Worm (Caenorhabditis elegans) whole organism, L1 larva: ENCODE data around the gene ceh-86.

Experiments
- C04F5.9 ChIP-seq: sonication (generic microtip); optimal IDR thresholded peaks from 2 replicates; lab custom pipeline; 2016; ENCODE audit warnings: missing genetic modification characterization, missing compliant biosample characterization
- F16B12.6 ChIP-seq: fragments of 150-350 bp; optimal IDR thresholded peaks from 2 replicates; lab custom pipeline; 2014; ENCODE audit warnings: missing biosample characterization, missing genetic modification characterization
- aha-1 ChIP-seq: fragments of 150-350 bp; optimal IDR thresholded peaks from 2 replicates; lab custom pipeline; 2014; ENCODE audit warnings: missing biosample characterization, missing genetic modification characterization
- alr-1 ChIP-seq: fragments of 200-800 bp; sonication (Bioruptor generic); optimal IDR thresholded peaks from 2 replicates; lab custom pipeline; 2018; ENCODE audit warnings: borderline replicate concordance, mild to moderate bottlenecking, missing genetic modification characterization, missing compliant biosample characterization
- ceh-82 ChIP-seq, 3 experiments: fragments of 150-350 bp in 1 of 3; sonication (generic microtip) in 2 of 3; optimal IDR thresholded peaks; 2 replicates each; lab custom pipeline; 2014 to 2017; ENCODE audit warnings: missing biosample characterization in 3 of 3, missing genetic modification characterization in 3 of 3
- ceh-88 ChIP-seq: fragments of 200-800 bp; sonication (Bioruptor generic); IDR thresholded peaks from 2 replicates; pipeline ENCODE4 v1.3.6; 2022; ENCODE audit warnings: missing genetic modification characterization, missing compliant biosample characterization
- ceh-90 ChIP-seq: sonication (generic microtip); optimal IDR thresholded peaks from 2 replicates; lab custom pipeline; 2016; ENCODE audit warnings: missing genetic modification characterization, missing compliant biosample characterization
- ces-1 ChIP-seq: fragments of 150-350 bp; optimal IDR thresholded peaks from 2 replicates; lab custom pipeline; 2014; ENCODE audit warnings: missing biosample characterization, missing genetic modification reagents, missing genetic modification characterization
- egl-13 ChIP-seq: sonication (generic microtip); optimal IDR thresholded peaks from 2 replicates; lab custom pipeline; 2016; ENCODE audit warnings: missing genotype, missing genetic modification reagents, missing genetic modification characterization, missing compliant biosample characterization
- elt-2 ChIP-seq: sonication (generic microtip); optimal IDR thresholded peaks from 2 replicates; lab custom pipeline; 2016; ENCODE audit warnings: missing genetic modification characterization, mild to moderate bottlenecking, inconsistent platforms, missing compliant biosample characterization, missing genetic modification reagents
- elt-3 ChIP-seq, 6 experiments: fragments of 150-350 bp in 1 of 6; sonication (generic microtip); optimal IDR thresholded peaks; 2 replicates each; lab custom pipeline; 2017 to 2018; ENCODE audit warnings: missing biosample characterization in 6 of 6, missing genetic modification characterization in 6 of 6, inconsistent platforms in 1 of 6
- fos-1 ChIP-seq: fragments of 150-350 bp; optimal IDR thresholded peaks from 2 replicates; lab custom pipeline; 2014; ENCODE audit warnings: missing biosample characterization, missing genetic modification characterization
- grh-1 ChIP-seq: fragments of 200-800 bp; sonication (Bioruptor generic); IDR thresholded peaks from 2 replicates; pipeline ENCODE4 v1.3.6; 2022; ENCODE audit warnings: missing genetic modification reagents, missing genetic modification characterization, missing compliant biosample characterization
- hlh-17 ChIP-seq: fragments of 200-800 bp; sonication (Bioruptor generic); optimal IDR thresholded peaks from 2 replicates; lab custom pipeline; 2018; ENCODE audit warnings: missing genetic modification characterization, mild to moderate bottlenecking, missing compliant biosample characterization, moderate library complexity, borderline replicate concordance
- irx-1 ChIP-seq: sonication (generic microtip); optimal IDR thresholded peaks from 2 replicates; lab custom pipeline; 2016; ENCODE audit warnings: missing genetic modification characterization, missing compliant biosample characterization
- isw-1 ChIP-seq: fragments of 200-800 bp; sonication (Bioruptor generic); IDR thresholded peaks from 2 replicates; pipeline ENCODE4 v1.3.6; 2022; ENCODE audit warnings: missing genetic modification characterization, missing compliant biosample characterization
- lin-13 ChIP-seq: fragments of 150-350 bp; optimal IDR thresholded peaks from 2 replicates; lab custom pipeline; 2014; ENCODE audit warnings: missing biosample characterization, missing genetic modification reagents, missing genetic modification characterization
- lin-35 ChIP-seq, 2 experiments: fragments of 150-350 bp; optimal IDR thresholded peaks; 2 replicates each; lab custom pipeline; 2014; ENCODE audit warnings: missing biosample characterization in 2 of 2, missing genetic modification characterization in 2 of 2, missing genetic modification reagents in 2 of 2
- lsy-2 ChIP-seq, 2 experiments: fragments of 150-350 bp; optimal IDR thresholded peaks; 2 replicates each; lab custom pipeline; 2014; ENCODE audit warnings: missing biosample characterization in 2 of 2, missing genetic modification characterization in 2 of 2
- mdl-1 ChIP-seq, 2 experiments: fragments of 150-350 bp; optimal IDR thresholded peaks; 2 replicates each; lab custom pipeline; 2014 to 2017; ENCODE audit warnings: missing biosample characterization in 2 of 2, missing genetic modification characterization in 2 of 2, inconsistent platforms in 1 of 2
- mef-2 ChIP-seq: fragments of 150-350 bp; optimal IDR thresholded peaks from 2 replicates; lab custom pipeline; 2014; ENCODE audit warnings: missing biosample characterization, missing genetic modification characterization
- mep-1 ChIP-seq: fragments of 150-350 bp; optimal IDR thresholded peaks from 2 replicates; lab custom pipeline; 2014; ENCODE audit warnings: missing biosample characterization, missing genetic modification characterization
- nhr-11 ChIP-seq: fragments of 150-350 bp; optimal IDR thresholded peaks from 2 replicates; lab custom pipeline; 2014; ENCODE audit warnings: missing biosample characterization, missing genetic modification characterization
- nhr-20 ChIP-seq: sonication (generic microtip); optimal IDR thresholded peaks from 2 replicates; lab custom pipeline; 2016; ENCODE audit warnings: mild to moderate bottlenecking, missing genetic modification characterization, missing compliant biosample characterization
- nhr-237 ChIP-seq: fragments of 150-350 bp; optimal IDR thresholded peaks from 2 replicates; lab custom pipeline; 2014; ENCODE audit warnings: missing biosample characterization, missing genetic modification characterization
- nhr-28 ChIP-seq: fragments of 150-350 bp; optimal IDR thresholded peaks from 2 replicates; lab custom pipeline; 2014; ENCODE audit warnings: missing biosample characterization, missing genetic modification characterization
- nhr-76 ChIP-seq: sonication (generic microtip); optimal IDR thresholded peaks from 2 replicates; lab custom pipeline; 2017; ENCODE audit warnings: missing biosample characterization, missing genetic modification characterization
- nhr-90 ChIP-seq: sonication (generic microtip); optimal IDR thresholded peaks from 2 replicates; lab custom pipeline; 2016; ENCODE audit warnings: mild to moderate bottlenecking, missing genetic modification characterization, missing compliant biosample characterization; ENCODE audit not compliant: poor library complexity
- pax-3 ChIP-seq: fragments of 200-800 bp; sonication (Bioruptor generic); optimal IDR thresholded peaks from 2 replicates; lab custom pipeline; 2018; ENCODE audit warnings: mild to moderate bottlenecking, missing genetic modification characterization, moderate library complexity, missing compliant biosample characterization
- pqm-1 ChIP-seq: sonication (generic microtip); optimal IDR thresholded peaks from 3 replicates; lab custom pipeline; 2017; ENCODE audit warnings: missing biosample characterization, missing genetic modification characterization
- snu-23 ChIP-seq: sonication (generic microtip); optimal IDR thresholded peaks from 2 replicates; lab custom pipeline; 2016; ENCODE audit warnings: missing genetic modification characterization, missing compliant biosample characterization
- sox-4 ChIP-seq: sonication (generic microtip); optimal IDR thresholded peaks from 2 replicates; lab custom pipeline; 2016; ENCODE audit warnings: missing genetic modification characterization, missing compliant biosample characterization
- swsn-7 ChIP-seq: sonication (generic microtip); optimal IDR thresholded peaks from 2 replicates; lab custom pipeline; 2016; ENCODE audit warnings: missing genetic modification characterization, missing compliant biosample characterization
- tbx-2 ChIP-seq: sonication (generic microtip); optimal IDR thresholded peaks from 2 replicates; lab custom pipeline; 2016; ENCODE audit warnings: missing genetic modification characterization, missing compliant biosample characterization
- tlp-1 ChIP-seq: fragments of 150-350 bp; optimal IDR thresholded peaks from 2 replicates; lab custom pipeline; 2014; ENCODE audit warnings: missing biosample characterization, missing genetic modification characterization
- unc-30 ChIP-seq: sonication (generic microtip); optimal IDR thresholded peaks from 2 replicates; lab custom pipeline; 2017; ENCODE audit warnings: missing biosample characterization, missing genetic modification characterization
- unc-62 ChIP-seq: fragments of 150-350 bp; optimal IDR thresholded peaks from 2 replicates; lab custom pipeline; 2014; ENCODE audit warnings: missing biosample characterization, missing genetic modification reagents, missing genetic modification characterization
- unc-86 ChIP-seq: sonication (generic microtip); optimal IDR thresholded peaks from 2 replicates; lab custom pipeline; 2016; ENCODE audit warnings: missing genetic modification characterization, missing compliant biosample characterization
- vab-15 ChIP-seq: sonication (generic microtip); optimal IDR thresholded peaks from 2 replicates; lab custom pipeline; 2017; ENCODE audit warnings: missing genotype, mild to moderate bottlenecking, missing genetic modification characterization, missing compliant biosample characterization
- xbp-1 ChIP-seq: sonication (generic microtip); optimal IDR thresholded peaks from 2 replicates; lab custom pipeline; 2016; ENCODE audit warnings: missing genetic modification characterization, missing compliant biosample characterization
- zag-1 ChIP-seq: fragments of 150-350 bp; optimal IDR thresholded peaks from 2 replicates; lab custom pipeline; 2014; ENCODE audit warnings: missing biosample characterization, missing genetic modification characterization
- ztf-11 ChIP-seq, 2 experiments: sonication (generic microtip); optimal IDR thresholded peaks; 2 replicates each; lab custom pipeline; 2016 to 2017; ENCODE audit warnings: missing genetic modification characterization in 2 of 2, missing biosample characterization in 1 of 2, missing compliant biosample characterization in 1 of 2
- ztf-4 ChIP-seq: fragments of 150-350 bp; optimal IDR thresholded peaks from 2 replicates; lab custom pipeline; 2014; ENCODE audit warnings: missing biosample characterization, missing genetic modification characterization

ceh-86 gene

DNA sequence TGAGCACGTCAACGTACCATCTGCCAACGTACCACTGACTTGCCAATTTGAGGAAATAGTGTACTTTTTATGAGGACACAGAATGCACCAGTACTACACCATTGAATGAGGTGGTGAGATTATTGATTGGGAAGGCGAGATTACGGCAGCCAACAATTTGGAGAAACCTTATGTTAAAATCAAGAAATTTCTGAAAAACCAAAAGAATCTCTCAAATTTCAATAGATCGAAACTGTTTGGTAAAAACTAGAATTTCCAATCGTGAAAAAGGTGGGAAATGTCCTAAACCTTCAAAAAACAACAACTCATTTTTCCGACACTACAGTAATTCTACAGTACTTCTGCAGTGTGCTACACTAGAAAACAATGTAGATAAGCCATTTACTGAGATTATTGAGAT is at the start of gene ceh-86:
ceh-86 (minus strand) TSS at position 101 of the 400 bp plus-strand sequence.
- TF ChIP-seq isw-1 = no peak
- no peak for TF ChIP-seq zag-1 (tag; lab: Kevin White, UChicago)
- TF ChIP-seq elt-2 (tag; lab: Kevin White, UChicago) = no peak
- TF ChIP-seq nhr-237 (tag; lab: Kevin White, UChicago) = no peak
- no peak for TF ChIP-seq irx-1 (tag; lab: Kevin White, UChicago)
- TF ChIP-seq nhr-20 (tag; lab: Kevin White, UChicago) = no peak
- no peak for TF ChIP-seq ztf-4 (tag; lab: Kevin White, UChicago)
- no peak for TF ChIP-seq mef-2 (tag; lab: Kevin White, UChicago)
- no peak for TF ChIP-seq nhr-11 (tag; lab: Kevin White, UChicago)
- TF ChIP-seq pax-3 (tag; lab: Kevin White, UChicago) = no peak
- TF ChIP-seq ceh-90 = no peak
- no peak for TF ChIP-seq pqm-1
- no peak for TF ChIP-seq alr-1
- no peak for TF ChIP-seq F16B12.6 (tag; lab: Kevin White, UChicago)
- no peak for TF ChIP-seq tlp-1 (tag; lab: Kevin White, UChicago)
- no peak for TF ChIP-seq nhr-90 (tag; lab: Kevin White, UChicago)
- no peak for TF ChIP-seq lin-35 (GFP tag; optimal IDR thresholded peaks at IDR 0.05; lab: Kevin White, UChicago)
- no peak for TF ChIP-seq mdl-1 (tag; optimal IDR thresholded peaks at IDR 0.05; lab: Kevin White, UChicago)
- TF ChIP-seq, all 84 proteins: peak for 0

DNA sequence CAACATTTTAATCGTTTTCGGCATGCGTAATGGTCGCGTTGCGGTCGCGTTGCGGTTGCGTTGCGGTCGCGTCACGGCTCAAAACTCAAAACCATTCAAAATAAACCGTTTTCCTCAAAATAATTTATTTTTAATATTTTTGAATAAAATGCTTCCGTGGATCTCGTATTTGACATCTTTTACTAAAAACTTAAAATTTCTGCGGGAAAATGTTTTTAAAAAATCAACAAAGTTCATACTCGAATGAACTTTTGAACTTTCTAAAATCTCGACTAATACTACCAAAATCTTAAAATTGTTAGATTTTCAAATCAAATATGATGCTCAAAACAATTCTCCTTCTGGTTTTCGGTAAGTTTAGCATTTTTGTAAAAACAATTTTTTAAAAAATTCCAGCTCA is 49.7 kb upstream of the ceh-86 start, which contains the start of gene F53G2.2:
F53G2.2 (plus strand) TSS at position 301 of the 400 bp plus-strand sequence.
- TF ChIP-seq ztf-11 (tag; optimal IDR thresholded peaks at IDR 0.05; lab: Kevin White, UChicago) = no peak
- TF ChIP-seq pax-3 (tag; lab: Kevin White, UChicago) = no peak
- no peak for TF ChIP-seq mep-1
- TF ChIP-seq grh-1 = no peak
- no peak for TF ChIP-seq hlh-17 (GFP tag; lab: Kevin White, UChicago)
- TF ChIP-seq unc-86 (tag; lab: Kevin White, UChicago) = no peak
- no peak for TF ChIP-seq lin-13
- TF ChIP-seq tlp-1 (tag; lab: Kevin White, UChicago) = no peak
- no peak for TF ChIP-seq egl-13 (tag; lab: Kevin White, UChicago)
- no peak for TF ChIP-seq C04F5.9 (tag; lab: Kevin White, UChicago)
- TF ChIP-seq ceh-82 (tag; optimal IDR thresholded peaks at IDR 0.05; lab: Kevin White, UChicago) = no peak
- no peak for TF ChIP-seq ztf-4 (tag; lab: Kevin White, UChicago)
- no peak for TF ChIP-seq fos-1 (tag; lab: Kevin White, UChicago)
- TF ChIP-seq nhr-28 (tag; lab: Kevin White, UChicago) = no peak
- no peak for TF ChIP-seq elt-2 (tag; lab: Kevin White, UChicago)
- no peak for TF ChIP-seq mdl-1 (tag; optimal IDR thresholded peaks at IDR 0.05; lab: Kevin White, UChicago)
- TF ChIP-seq nhr-76 (tag; lab: Kevin White, UChicago) = no peak
- TF ChIP-seq elt-3 (tag; optimal IDR thresholded peaks at IDR 0.05; lab: Kevin White, UChicago) = no peak
- TF ChIP-seq nhr-237 (tag; lab: Kevin White, UChicago) = no peak
- no peak for TF ChIP-seq mef-2 (tag; lab: Kevin White, UChicago)
- TF ChIP-seq, all 84 proteins: peak for 0

DNA sequence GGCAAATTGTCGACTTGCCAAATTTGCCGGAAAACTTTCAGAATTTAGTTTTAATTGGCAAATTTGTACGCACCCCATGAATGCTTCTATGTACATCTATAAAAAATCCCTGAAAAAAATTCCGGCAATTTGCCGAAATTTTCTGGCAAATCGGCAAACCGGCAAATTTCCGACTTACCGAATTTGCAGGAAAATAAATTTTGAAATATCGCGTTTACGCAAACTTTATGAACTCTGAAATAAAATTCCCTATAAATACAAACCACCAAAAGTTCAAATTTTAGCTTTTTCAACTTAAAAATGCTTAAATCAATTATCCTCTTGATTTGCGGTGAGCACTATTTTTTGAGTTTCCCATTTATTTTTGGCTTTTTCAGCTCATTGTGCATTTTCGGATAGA is 48.2 kb upstream of the ceh-86 start, which contains the start of gene F53G2.3:
F53G2.3 (plus strand) TSS at position 301 of the 400 bp plus-strand sequence.
- TF ChIP-seq lin-13 (no peak), ces-1 (GFP tag; lab: Kevin White, UChicago) (no peak), elt-2 (tag; lab: Kevin White, UChicago) (no peak), F16B12.6 (tag; lab: Kevin White, UChicago) (no peak), xbp-1 (no peak), lsy-2 (tag; optimal IDR thresholded peaks at IDR 0.05; lab: Kevin White, UChicago) (no peak), grh-1 (no peak), tbx-2 (tag; lab: Kevin White, UChicago) (no peak), vab-15 (tag; lab: Kevin White, UChicago) (no peak), nhr-11 (tag; lab: Kevin White, UChicago) (no peak), irx-1 (tag; lab: Kevin White, UChicago) (no peak), aha-1 (tag; lab: Kevin White, UChicago) (no peak), unc-30 (tag; lab: Kevin White, UChicago) (no peak), snu-23 (GFP tag; lab: Kevin White, UChicago) (no peak), swsn-7 (tag; lab: Kevin White, UChicago) (no peak), ceh-88 (GFP tag; lab: Robert Waterston, UW) (no peak), sox-4 (no peak), ztf-11 (tag; optimal IDR thresholded peaks at IDR 0.05; lab: Kevin White, UChicago) (no peak), unc-62 (GFP tag; lab: Kevin White, UChicago) (no peak), lin-35 (GFP tag; optimal IDR thresholded peaks at IDR 0.05; lab: Kevin White, UChicago) (no peak)
- TF ChIP-seq, all 84 proteins: peak for 0
